Worm (Caenorhabditis elegans) whole organism, L4 larva: Measurements from ENCODE around the gene R07E3.7.

Experiments used
- D1046.2 ChIP-seq: fragments of 200-800 bp; sonication (Bioruptor generic); IDR thresholded peaks from 2 replicates; pipeline ENCODE4 v1.3.6; 2022; ENCODE audit warnings: missing genetic modification characterization, missing compliant biosample characterization
- F26F4.8 ChIP-seq: fragments of 200-800 bp; sonication (Bioruptor generic); conservative IDR thresholded peaks from 2 replicates; pipeline ENCODE4 v1.3.6; 2022; ENCODE audit warnings: missing genetic modification characterization, missing compliant biosample characterization
- R02D3.7 ChIP-seq: fragments of 150-350 bp; sonication (generic microtip); optimal IDR thresholded peaks from 3 replicates; lab custom pipeline; 2014; ENCODE audit warnings: missing biosample characterization, missing genetic modification characterization
- Y48G9A.11 ChIP-seq: fragments of 200-800 bp; sonication (Bioruptor generic); IDR thresholded peaks from 2 replicates; pipeline ENCODE4 v1.3.6; 2022; ENCODE audit warnings: missing genetic modification reagents, missing genetic modification characterization, missing compliant biosample characterization
- aha-1 ChIP-seq: fragments of 150-350 bp; peaks from one replicate; lab custom pipeline; 2014; ENCODE audit warnings: missing biosample characterization, missing genetic modification characterization
- ceh-28 ChIP-seq: fragments of 150-350 bp; optimal IDR thresholded peaks from 2 replicates; lab custom pipeline; 2014; ENCODE audit warnings: missing biosample characterization, missing genetic modification reagents, missing genetic modification characterization
- ceh-62 ChIP-seq: sonication (generic microtip); optimal IDR thresholded peaks from 2 replicates; lab custom pipeline; 2017; ENCODE audit warnings: missing biosample characterization, missing genetic modification characterization
- cey-2 ChIP-seq: sonication (generic microtip); optimal IDR thresholded peaks from 3 replicates; lab custom pipeline; 2017; ENCODE audit warnings: missing genetic modification characterization, mild to moderate bottlenecking, missing compliant biosample characterization, antibody characterized with exemption, borderline replicate concordance; ENCODE audit not compliant: insufficient read depth
- daf-16 ChIP-seq, 3 experiments: sonication (generic microtip); optimal IDR thresholded peaks; 2 replicates each; lab custom pipeline; 2016 to 2017; ENCODE audit warnings: missing genetic modification characterization in 3 of 3, missing genetic modification reagents in 3 of 3, mild to moderate bottlenecking in 2 of 3, missing compliant biosample characterization in 2 of 3, missing biosample characterization in 1 of 3, moderate library complexity in 1 of 3
- daf-8 ChIP-seq: fragments of 200-800 bp; sonication (Bioruptor generic); IDR thresholded peaks from 2 replicates; pipeline ENCODE4 v1.3.6; 2022; ENCODE audit warnings: missing genetic modification characterization, missing compliant biosample characterization
- dmd-8 ChIP-seq: fragments of 200-800 bp; sonication (Bioruptor generic); IDR thresholded peaks from 2 replicates; pipeline ENCODE4 v1.3.6; 2022; ENCODE audit warnings: missing genetic modification characterization, missing compliant biosample characterization
- dve-1 ChIP-seq: sonication (generic microtip); optimal IDR thresholded peaks from 2 replicates; lab custom pipeline; 2017; ENCODE audit warnings: antibody characterized with exemption, mild to moderate bottlenecking, missing genetic modification characterization, missing compliant biosample characterization; ENCODE audit not compliant: insufficient read depth
- egl-43 ChIP-seq: fragments of 200-800 bp; sonication (Bioruptor generic); IDR thresholded peaks from 2 replicates; pipeline ENCODE4 v1.3.6; 2022; ENCODE audit warnings: missing genetic modification reagents, missing genetic modification characterization, missing compliant biosample characterization
- fkh-10 ChIP-seq: fragments of 150-350 bp; optimal IDR thresholded peaks from 2 replicates; lab custom pipeline; 2014; ENCODE audit warnings: missing biosample characterization, missing genetic modification reagents, missing genetic modification characterization
- hlh-30 ChIP-seq: sonication (generic microtip); optimal IDR thresholded peaks from 2 replicates; lab custom pipeline; 2017; ENCODE audit warnings: antibody characterized with exemption, mild to moderate bottlenecking, missing genetic modification characterization, missing compliant biosample characterization; ENCODE audit not compliant: insufficient read depth
- hmg-1.1 ChIP-seq: fragments of 200-800 bp; sonication (Bioruptor generic); IDR thresholded peaks from 2 replicates; pipeline ENCODE4 v1.3.6; 2022; ENCODE audit warnings: missing genetic modification reagents, missing genetic modification characterization, missing compliant biosample characterization
- lin-13 ChIP-seq: fragments of 150-350 bp; optimal IDR thresholded peaks from 2 replicates; lab custom pipeline; 2014; ENCODE audit warnings: missing biosample characterization, missing genetic modification reagents, missing genetic modification characterization
- lin-38 ChIP-seq: fragments of 200-800 bp; sonication (Bioruptor generic); IDR thresholded peaks from 2 replicates; pipeline ENCODE4 v1.3.6; 2022; ENCODE audit warnings: missing genetic modification reagents, missing genetic modification characterization, missing compliant biosample characterization
- lin-39 ChIP-seq: fragments of 150-350 bp; optimal IDR thresholded peaks from 2 replicates; lab custom pipeline; 2014; ENCODE audit warnings: missing biosample characterization, missing genetic modification reagents, missing genetic modification characterization
- lsy-2 ChIP-seq, 2 experiments: fragments of 150-350 bp in 1 of 2; sonication (generic microtip) in 1 of 2; optimal IDR thresholded peaks; 2 replicates each; lab custom pipeline; 2014 to 2017; ENCODE audit warnings: missing biosample characterization in 2 of 2, missing genetic modification characterization in 2 of 2
- madf-5 ChIP-seq, 2 experiments: fragments of 200-800 bp; sonication (Bioruptor generic); IDR thresholded peaks; 2 replicates each; pipeline ENCODE4 v1.3.6; 2022; ENCODE audit warnings: missing compliant biosample characterization in 2 of 2, missing genetic modification characterization in 2 of 2
- madf-9 ChIP-seq: fragments of 200-800 bp; sonication (Bioruptor generic); conservative IDR thresholded peaks from 2 replicates; pipeline ENCODE4 v1.3.6; 2022; ENCODE audit warnings: missing genetic modification reagents, missing genetic modification characterization, missing compliant biosample characterization
- nhr-237 ChIP-seq: sonication (generic microtip); optimal IDR thresholded peaks from 2 replicates; lab custom pipeline; 2017; ENCODE audit warnings: missing biosample characterization, missing genetic modification characterization
- nhr-25 ChIP-seq: sonication (generic microtip); optimal IDR thresholded peaks from 2 replicates; lab custom pipeline; 2017; ENCODE audit warnings: missing genetic modification characterization, mild to moderate bottlenecking, missing compliant biosample characterization, antibody characterized with exemption, moderate library complexity, borderline replicate concordance; ENCODE audit not compliant: insufficient read depth
- nhr-28 ChIP-seq: fragments of 150-350 bp; optimal IDR thresholded peaks from 2 replicates; lab custom pipeline; 2014; ENCODE audit warnings: missing biosample characterization, missing genetic modification characterization
- php-3 ChIP-seq: fragments of 200-800 bp; sonication (Bioruptor generic); IDR thresholded peaks from 2 replicates; pipeline ENCODE4 v1.3.6; 2022; ENCODE audit warnings: missing genetic modification reagents, missing genetic modification characterization, missing compliant biosample characterization
- set-16 ChIP-seq: fragments of 200-800 bp; sonication (Bioruptor generic); IDR thresholded peaks from 2 replicates; pipeline ENCODE4 v1.3.6; 2022; ENCODE audit warnings: missing genetic modification reagents, missing genetic modification characterization, missing compliant biosample characterization
- skn-1 ChIP-seq: fragments of 150-350 bp; optimal IDR thresholded peaks from 2 replicates; lab custom pipeline; 2014; ENCODE audit warnings: missing biosample characterization, missing genetic modification characterization
- spr-1 ChIP-seq: sonication (generic microtip); optimal IDR thresholded peaks from 2 replicates; lab custom pipeline; 2016; ENCODE audit warnings: mild to moderate bottlenecking, missing genetic modification characterization, missing compliant biosample characterization
- unc-130 ChIP-seq: sonication (generic microtip); optimal IDR thresholded peaks from 2 replicates; lab custom pipeline; 2016; ENCODE audit warnings: missing genetic modification reagents, missing genetic modification characterization, missing compliant biosample characterization
- vab-7 ChIP-seq: fragments of 200-800 bp; sonication (Bioruptor generic); IDR thresholded peaks from 2 replicates; pipeline ENCODE4 v1.3.6; 2022; ENCODE audit warnings: missing genetic modification reagents, missing genetic modification characterization, missing compliant biosample characterization
- zip-2 ChIP-seq: fragments of 150-350 bp; optimal IDR thresholded peaks from 2 replicates; lab custom pipeline; 2014; ENCODE audit warnings: missing biosample characterization, missing genetic modification characterization

The R07E3.7 gene

DNA sequence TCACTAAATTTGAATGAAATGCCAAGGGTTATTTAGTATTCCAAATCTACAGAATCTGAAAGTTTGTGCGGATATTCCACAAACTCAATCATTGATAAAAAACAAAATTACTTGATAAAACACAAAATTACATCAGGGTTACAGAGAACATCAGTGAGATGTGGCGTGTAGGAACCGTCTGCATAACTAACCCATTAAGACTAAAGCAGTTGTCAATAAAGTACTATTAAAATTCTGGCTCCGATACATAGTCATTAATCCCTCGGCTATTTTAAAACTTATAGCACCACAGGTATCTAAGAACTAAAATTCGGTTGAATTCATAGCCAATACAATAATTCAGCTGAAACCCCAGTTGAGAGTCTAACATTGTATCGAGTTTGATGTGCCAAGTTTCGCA, 16.8 kb downstream of the R07E3.7 start (continued):
- TF ChIP-seq dve-1 (tag; lab: Kevin White, UChicago) (peak; percentile 56), php-3 (GFP tag; lab: Robert Waterston, UW) (peak; percentile 59; the same call in 1 of the 2 replicates), aha-1 (tag; lab: Kevin White, UChicago) (peak; percentile 79), madf-5 (GFP tag; IDR thresholded peaks at IDR 0.05; lab: Robert Waterston, UW) (no peak), Y48G9A.11 (no peak), lin-38 (GFP tag; lab: Robert Waterston, UW) (peak; percentile 40; the same call in 1 of the 2 replicates)

DNA sequence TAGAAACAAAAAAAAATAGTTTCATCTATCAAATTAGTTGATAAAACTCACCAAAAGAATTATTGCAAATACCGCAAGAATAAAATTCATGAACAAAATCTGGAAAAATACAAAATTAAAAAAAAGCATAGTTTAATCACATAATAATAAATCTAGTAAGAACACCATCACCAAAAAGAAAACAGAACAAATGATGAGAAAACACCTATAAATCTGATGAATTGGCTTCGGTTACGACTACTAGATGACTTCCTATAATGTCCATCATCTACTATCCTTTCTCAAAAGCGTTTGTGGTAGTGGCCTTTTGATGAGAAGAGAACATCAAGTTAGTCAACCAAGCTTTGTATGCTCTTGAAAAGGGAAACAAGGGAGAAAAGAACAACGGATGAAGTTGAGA, 17.4 kb downstream of the R07E3.7 start, which contains the start of gene cut-5:
Gene cut-5 (minus strand): TSS at position 101 of the 400 bp plus-strand sequence.
- TF ChIP-seq dve-1 (tag; lab: Kevin White, UChicago) (no peak), ceh-62 (tag; lab: Kevin White, UChicago) (no peak), lin-39 (tag; lab: Kevin White, UChicago) (no peak), R02D3.7 (tag; lab: Kevin White, UChicago) (no peak), skn-1 (tag; lab: Kevin White, UChicago) (no peak), cey-2 (tag; lab: Kevin White, UChicago) (no peak), hlh-30 (no peak), dmd-8 (GFP tag; lab: Robert Waterston, UW) (no peak), spr-1 (no peak), lsy-2 (tag; optimal IDR thresholded peaks at IDR 0.05; lab: Kevin White, UChicago) (no peak), madf-9 (no peak), fkh-10 (GFP tag; lab: Kevin White, UChicago) (no peak), vab-7 (GFP tag; lab: Robert Waterston, UW) (no peak), Y48G9A.11 (no peak), D1046.2 (GFP tag; lab: Robert Waterston, UW) (no peak), hmg-1.1 (GFP tag; lab: Robert Waterston, UW) (no peak), unc-130 (GFP tag; lab: Kevin White, UChicago) (no peak)

DNA sequence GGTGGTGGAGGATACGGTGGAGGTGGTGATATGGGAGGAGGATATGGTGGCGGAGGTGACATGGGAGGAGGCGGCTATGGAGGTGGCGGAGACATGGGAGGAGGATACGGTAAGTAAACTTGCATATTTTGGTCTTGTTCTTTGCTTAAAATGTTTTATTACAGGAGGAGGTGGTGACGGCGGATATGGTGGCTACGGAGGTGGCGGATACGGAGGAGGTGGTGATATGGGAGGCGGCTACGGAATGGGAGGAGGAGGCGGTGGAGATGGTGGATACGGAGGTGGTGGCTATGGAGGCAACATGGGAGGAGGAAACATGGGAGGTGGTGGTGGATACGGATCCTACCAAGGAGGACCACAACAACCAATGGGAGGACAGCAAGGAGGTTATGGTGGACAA, 19.0 kb downstream of the R07E3.7 start:
- TF ChIP-seq R02D3.7 (tag; lab: Kevin White, UChicago) (no peak), egl-43 (GFP tag; lab: Robert Waterston, UW) (peak; percentile 59; the same call in 1 of the 2 replicates), aha-1 (tag; lab: Kevin White, UChicago) (peak; percentile 72), F26F4.8 (GFP tag; lab: Robert Waterston, UW) (0 out of 2 replicates have a peak, but pooled peaks have one; percentile 53), set-16 (GFP tag; lab: Robert Waterston, UW) (peak; percentile 66)
- TF ChIP-seq, all 104 proteins: peak for 4

DNA sequence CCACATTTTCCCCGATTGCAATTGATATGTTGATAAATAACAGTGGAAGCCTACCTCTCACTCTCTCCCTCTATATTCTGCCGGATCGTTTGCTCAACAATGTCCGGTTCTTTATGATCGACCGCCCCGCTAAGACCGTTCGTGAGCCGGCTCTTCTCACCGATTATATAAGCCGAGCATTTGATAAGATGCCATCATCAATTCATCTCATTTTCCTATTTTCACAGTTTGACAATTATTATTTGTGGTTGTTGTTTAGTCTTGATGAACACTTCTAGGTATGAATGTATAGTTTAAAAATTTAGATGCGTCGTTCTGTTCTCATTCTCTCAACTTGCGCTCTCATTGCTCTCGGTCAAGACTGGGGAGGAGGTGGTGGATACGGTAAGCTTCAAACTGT, 19.4 kb downstream of the R07E3.7 start, which contains the start of gene idpa-3:
Gene idpa-3 (plus strand): TSS at position 301 of the 400 bp plus-strand sequence.
- no peak for TF ChIP-seq madf-5 (GFP tag; IDR thresholded peaks at IDR 0.05; lab: Robert Waterston, UW)
- no peak for TF ChIP-seq lin-13 (GFP tag; lab: Kevin White, UChicago)
- TF ChIP-seq fkh-10 (GFP tag; lab: Kevin White, UChicago) = no peak
- no peak for TF ChIP-seq spr-1
- no peak for TF ChIP-seq F26F4.8 (GFP tag; lab: Robert Waterston, UW)
- TF ChIP-seq nhr-28 (tag; lab: Kevin White, UChicago) = no peak
- no peak for TF ChIP-seq daf-16 (GFP tag; optimal IDR thresholded peaks at IDR 0.05; lab: Kevin White, UChicago)
- TF ChIP-seq daf-16 (tag; optimal IDR thresholded peaks at IDR 0.05; lab: Kevin White, UChicago) = no peak
- TF ChIP-seq nhr-237 (tag; lab: Kevin White, UChicago) = no peak
- no peak for TF ChIP-seq zip-2
- TF ChIP-seq nhr-25 (tag; lab: Kevin White, UChicago) = no peak
- no peak for TF ChIP-seq daf-8
- TF ChIP-seq ceh-28 = no peak
